Fruit fly (Drosophila melanogaster) whole organism, prepupa: ENCODE data around the gene RhoGEF3.

Experiments
- CG11762 ChIP-seq: fragments of 200-800 bp; sonication (Bioruptor generic); optimal IDR thresholded peaks from 3 replicates; lab custom pipeline; 2016; ENCODE audit warnings: missing biosample characterization, missing genetic modification characterization; ENCODE audit not compliant: insufficient read depth
- CG15336 ChIP-seq: fragments of 200-800 bp; sonication (Bioruptor generic); IDR thresholded peaks from 2 replicates; pipeline ENCODE4 v1.3.6; 2022; ENCODE audit warnings: missing biosample characterization, missing genetic modification characterization
- CG3919 ChIP-seq: fragments of 200-800 bp; sonication (Bioruptor generic); optimal IDR thresholded peaks from 3 replicates; lab custom pipeline; 2016; ENCODE audit warnings: missing biosample characterization, missing genetic modification characterization
- CG4318 ChIP-seq: fragments of 200-800 bp; sonication (Bioruptor generic); optimal IDR thresholded peaks from 3 replicates; lab custom pipeline; 2017; ENCODE audit warnings: missing biosample characterization, mild to moderate bottlenecking, missing genetic modification characterization
- CG6163 ChIP-seq: fragments of 200-800 bp; sonication (Bioruptor generic); IDR thresholded peaks from 3 replicates; pipeline ENCODE4 v1.3.6; 2022; ENCODE audit warnings: missing biosample characterization, missing genetic modification characterization
- CG6808 ChIP-seq: fragments of 200-800 bp; sonication (Bioruptor generic); optimal IDR thresholded peaks from 3 replicates; lab custom pipeline; 2017; ENCODE audit warnings: missing biosample characterization, missing genetic modification characterization, mild to moderate bottlenecking, moderate library complexity, missing genetic modification reagents
- CG8319 ChIP-seq: fragments of 200-800 bp; sonication (Bioruptor generic); optimal IDR thresholded peaks from 3 replicates; lab custom pipeline; 2016; ENCODE audit warnings: missing biosample characterization, missing genetic modification characterization
- Eip78C ChIP-seq: fragments of 200-800 bp; sonication (Bioruptor generic); peaks from one replicate; lab custom pipeline; 2016; ENCODE audit warnings: missing biosample characterization, missing genetic modification characterization
- Eip93F ChIP-seq: fragments of 200-800 bp; sonication (Bioruptor generic); optimal IDR thresholded peaks from 2 replicates; lab custom pipeline; 2016; ENCODE audit warnings: missing biosample characterization, mild to moderate bottlenecking, missing genetic modification characterization
- Gug ChIP-seq: fragments of 200-800 bp; sonication (Bioruptor generic); IDR thresholded peaks from 2 replicates; pipeline ENCODE4 v1.3.6; 2022; ENCODE audit warnings: missing biosample characterization, missing genetic modification characterization
- Lpt ChIP-seq: fragments of 200-800 bp; sonication (Bioruptor generic); optimal IDR thresholded peaks from 3 replicates; lab custom pipeline; 2016; ENCODE audit warnings: missing biosample characterization, missing genetic modification characterization
- topi ChIP-seq: fragments of 200-800 bp; sonication (Bioruptor generic); optimal IDR thresholded peaks from 3 replicates; lab custom pipeline; 2016; ENCODE audit warnings: missing biosample characterization, missing genetic modification characterization

dm6 chr3L:232267-232666, 45.0 kb upstream of the RhoGEF3 start, which contains the start of gene CG34454:
- TF ChIP-seq Gug (GFP tag; lab: Robert Waterston, UW) (no peak), topi (GFP tag; lab: Kevin White, UChicago) (no peak), Eip78C (GFP tag; lab: Kevin White, UChicago) (no peak), CG15336 (GFP tag; lab: Robert Waterston, UW) (no peak), CG6808 (no peak), CG8319 (GFP tag; lab: Kevin White, UChicago) (no peak), CG6163 (GFP tag; lab: Robert Waterston, UW) (no peak), Eip93F (no peak), Lpt (GFP tag; lab: Kevin White, UChicago) (no peak), CG11762 (no peak), CG3919 (GFP tag; lab: Kevin White, UChicago) (no peak), CG4318 (GFP tag; lab: Kevin White, UChicago) (no peak)
